Fruit fly (Drosophila melanogaster): Measurements from ENCODE around the gene CG14210.

The CG14210 gene

DNA sequence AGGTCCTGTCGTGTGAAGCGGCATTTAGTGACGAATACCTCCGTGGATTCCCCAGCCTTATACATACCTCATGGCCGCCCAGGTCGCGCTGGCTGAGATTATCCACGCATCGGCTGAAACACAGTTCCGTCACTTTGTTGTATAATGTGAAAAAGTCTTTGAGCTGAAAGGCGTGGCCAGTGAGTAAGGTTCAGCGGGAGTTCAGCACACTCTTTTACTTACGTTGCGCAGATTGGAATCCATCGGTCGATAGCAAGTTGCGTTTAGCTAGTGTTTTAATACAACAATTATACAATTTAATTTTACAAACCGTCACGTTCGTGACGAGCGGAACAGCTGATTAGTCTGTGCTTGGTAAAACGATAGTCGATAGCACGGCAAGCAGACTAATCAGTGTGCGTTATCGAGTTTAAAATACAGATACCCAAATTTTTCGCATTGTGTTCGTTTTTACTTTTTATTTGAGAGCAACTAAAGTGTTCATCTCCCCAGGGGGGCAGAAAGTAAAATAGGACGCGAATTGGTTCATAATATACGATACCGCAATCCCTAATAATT, 2.3 kb downstream of the CG14210 start, which contains the start of the genes Pstk and Tim9b (continued):
- no peak for TF ChIP-seq CG9215 (GFP tag; IDR thresholded peaks at IDR 0.05)
- peak; percentile 66 for TF ChIP-seq HLH4C (GFP tag; IDR thresholded peaks at IDR 0.05; ENCODE audit: partially characterized antibody)
- TF ChIP-seq CG7987 (GFP tag; optimal IDR thresholded peaks at IDR 0.05) = no peak
- TF ChIP-seq E2f2 (GFP tag; IDR thresholded peaks at IDR 0.05) = peak; percentile 84
- peak; percentile 28 for TF ChIP-seq pfk (GFP tag; optimal IDR thresholded peaks at IDR 0.05)
- TF ChIP-seq ind (GFP tag; optimal IDR thresholded peaks at IDR 0.05) = no peak
- no peak for TF ChIP-seq Dbx (GFP tag; IDR thresholded peaks at IDR 0.05)
- TF ChIP-seq hb (GFP tag; IDR thresholded peaks at IDR 0.05; ENCODE audit: partially characterized antibody) = peak; percentile 58; the same call in 2 of the 3 replicates
- no peak for TF ChIP-seq stc (GFP tag; IDR thresholded peaks at IDR 0.05)
- no peak for TF ChIP-seq dysf (GFP tag; IDR thresholded peaks at IDR 0.05)
- TF ChIP-seq mirr (GFP tag; optimal IDR thresholded peaks at IDR 0.05) = no peak
- no peak for TF ChIP-seq Optix (GFP tag; IDR thresholded peaks at IDR 0.05)
- peak; percentile 21 for TF ChIP-seq Sry-δ (GFP tag; optimal IDR thresholded peaks at IDR 0.05)
- TF ChIP-seq CG9727 (GFP tag; optimal IDR thresholded peaks at IDR 0.05) = no peak
- TF ChIP-seq Aef1 (GFP tag; IDR thresholded peaks at IDR 0.05) = no peak
- no peak for TF ChIP-seq Hmx (GFP tag; optimal IDR thresholded peaks at IDR 0.05)
- no peak for TF ChIP-seq CTCF (GFP tag; optimal IDR thresholded peaks at IDR 0.05)
- no peak for TF ChIP-seq HmgZ (tag; optimal IDR thresholded peaks at IDR 0.05)
- TF ChIP-seq CG3065 (GFP tag; optimal IDR thresholded peaks at IDR 0.05) = no peak
- TF ChIP-seq MESR4 (GFP tag; optimal IDR thresholded peaks at IDR 0.05) = peak; percentile 46
- TF ChIP-seq CG34224 (GFP tag; IDR thresholded peaks at IDR 0.05; ENCODE audit: partially characterized antibody) = peak; percentile 62
- no peak for TF ChIP-seq pan (optimal IDR thresholded peaks at IDR 0.05)
- TF ChIP-seq pan (GFP tag; optimal IDR thresholded peaks at IDR 0.05 in 1 of 2, IDR thresholded peaks at IDR 0.05 in 1 of 2) = no peak
- peak; percentile 64 for TF ChIP-seq Scr (GFP tag; IDR thresholded peaks at IDR 0.05; ENCODE audit: partially characterized antibody)
- no peak for TF ChIP-seq CG18011 (GFP tag; optimal IDR thresholded peaks at IDR 0.05)
- TF ChIP-seq MBD-R2 (GFP tag; IDR thresholded peaks at IDR 0.05) = peak; percentile 54
- peak; percentile 69 for TF ChIP-seq CG7963 (GFP tag; IDR thresholded peaks at IDR 0.05; ENCODE audit: partially characterized antibody)
- TF ChIP-seq nmo (GFP tag; optimal IDR thresholded peaks at IDR 0.05) = no peak
- no peak for TF ChIP-seq hth (optimal IDR thresholded peaks at IDR 0.05)
- no peak for TF ChIP-seq lmd (GFP tag; IDR thresholded peaks at IDR 0.05)
- TF ChIP-seq unc-4 (GFP tag; IDR thresholded peaks at IDR 0.05; ENCODE audit: partially characterized antibody) = peak; percentile 46; the same call in 1 of the 2 replicates
- TF ChIP-seq nerfin-2 (GFP tag; IDR thresholded peaks at IDR 0.05; ENCODE audit: partially characterized antibody) = peak; percentile 29; the same call in 1 of the 2 replicates
- TF ChIP-seq Pdp1 (GFP tag; optimal IDR thresholded peaks at IDR 0.05) = peak in 1 of 2 experiments; percentile 93
- peak; percentile 45; the same call in 2 of the 3 replicates for TF ChIP-seq zen2 (GFP tag; IDR thresholded peaks at IDR 0.05; ENCODE audit: partially characterized antibody)
- TF ChIP-seq CG3838 (GFP tag; optimal IDR thresholded peaks at IDR 0.05) = no peak
- no peak for TF ChIP-seq CG17385 (GFP tag; optimal IDR thresholded peaks at IDR 0.05)

DNA sequence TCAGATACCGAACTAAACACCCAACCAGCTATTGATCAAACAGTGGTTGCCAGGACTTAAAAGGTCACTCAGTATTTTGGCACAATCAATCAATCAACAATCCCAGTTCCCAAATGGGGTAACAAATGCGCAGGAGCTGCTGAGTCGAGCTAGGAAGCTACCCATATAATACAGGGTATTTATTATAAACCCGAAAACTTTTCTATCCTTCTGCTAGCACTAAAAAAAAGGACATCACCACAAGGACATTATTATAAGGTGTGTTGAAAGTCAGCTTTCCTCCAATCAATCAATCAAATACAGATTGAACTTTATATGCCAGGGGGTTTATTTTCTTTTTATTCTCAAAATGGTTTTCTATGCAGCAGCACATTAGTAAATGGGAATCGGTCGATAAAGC, 5.1 kb downstream of the CG14210 start, which contains the start of gene CG14221:
Gene CG14221 (minus strand): TSS at position 101 of the 400 bp plus-strand sequence.
- TF ChIP-seq CG4617 (GFP tag; optimal IDR thresholded peaks at IDR 0.05; ENCODE audit: borderline replicate concordance) (no peak), Spps (tag; optimal IDR thresholded peaks at IDR 0.05) (no peak), ATbp (GFP tag; optimal IDR thresholded peaks at IDR 0.05) (no peak), fru (optimal IDR thresholded peaks at IDR 0.05) (no peak), Blimp-1 (GFP tag; optimal IDR thresholded peaks at IDR 0.05) (no peak), ase (GFP tag; IDR thresholded peaks at IDR 0.05) (no peak), gt (GFP tag; IDR thresholded peaks at IDR 0.05) (no peak), CG10147 (GFP tag; optimal IDR thresholded peaks at IDR 0.05) (no peak), al (GFP tag; IDR thresholded peaks at IDR 0.05) (no peak), zen (tag; optimal IDR thresholded peaks at IDR 0.05) (no peak), unc-4 (GFP tag; IDR thresholded peaks at IDR 0.05; ENCODE audit: partially characterized antibody) (no peak), CG11456 (GFP tag; IDR thresholded peaks at IDR 0.05) (no peak), jing (GFP tag; optimal IDR thresholded peaks at IDR 0.05) (no peak), CG7987 (GFP tag; optimal IDR thresholded peaks at IDR 0.05) (no peak), CG7928 (GFP tag; optimal IDR thresholded peaks at IDR 0.05) (no peak), nom (GFP tag; optimal IDR thresholded peaks at IDR 0.05) (no peak), TFAM (GFP tag; optimal IDR thresholded peaks at IDR 0.05) (no peak), CG14667 (GFP tag; IDR thresholded peaks at IDR 0.05) (no peak)

Measured in whole organism, embryonic.